Worm (Caenorhabditis elegans) whole organism, L3 larva: ENCODE measurements around the gene B0244.9.

Experiments used
- R02D3.7 ChIP-seq: fragments of 150-350 bp; optimal IDR thresholded peaks from 2 replicates; lab custom pipeline; 2014; ENCODE audit warnings: missing biosample characterization, missing genetic modification characterization
- ZK546.5 ChIP-seq: sonication (generic microtip); optimal IDR thresholded peaks from 2 replicates; lab custom pipeline; 2017; ENCODE audit warnings: missing biosample characterization, missing genetic modification characterization
- aly-2 ChIP-seq: fragments of 150-350 bp; optimal IDR thresholded peaks from 2 replicates; lab custom pipeline; 2014; ENCODE audit warnings: missing biosample characterization, missing genetic modification characterization
- ama-1 ChIP-seq: fragments of 150-350 bp; optimal IDR thresholded peaks from 2 replicates; lab custom pipeline; 2018
- ceh-16 ChIP-seq: sonication (generic microtip); optimal IDR thresholded peaks from 2 replicates; lab custom pipeline; 2017; ENCODE audit warnings: missing biosample characterization, missing genetic modification characterization
- ceh-28 ChIP-seq: fragments of 150-350 bp; optimal IDR thresholded peaks from 2 replicates; lab custom pipeline; 2014; ENCODE audit warnings: missing biosample characterization, missing genetic modification reagents, missing genetic modification characterization
- ceh-82 ChIP-seq: fragments of 150-350 bp; optimal IDR thresholded peaks from 2 replicates; lab custom pipeline; 2014; ENCODE audit warnings: missing biosample characterization, missing genetic modification characterization
- ceh-9 ChIP-seq: sonication (generic microtip); optimal IDR thresholded peaks from 2 replicates; lab custom pipeline; 2018; ENCODE audit warnings: missing biosample characterization, missing genetic modification characterization
- daf-12 ChIP-seq: fragments of 150-350 bp; optimal IDR thresholded peaks from 2 replicates; lab custom pipeline; 2014; ENCODE audit warnings: missing biosample characterization, missing genetic modification reagents, missing genetic modification characterization
- egl-27 ChIP-seq: sonication (generic microtip); optimal IDR thresholded peaks from 4 replicates; lab custom pipeline; 2017; ENCODE audit warnings: missing biosample characterization, missing genetic modification reagents, missing genetic modification characterization
- egl-5 ChIP-seq: fragments of 150-350 bp; optimal IDR thresholded peaks from 2 replicates; lab custom pipeline; 2017; ENCODE audit warnings: missing biosample characterization, missing genetic modification reagents, missing genetic modification characterization, inconsistent platforms
- elt-1 ChIP-seq: fragments of 150-350 bp; optimal IDR thresholded peaks from 2 replicates; lab custom pipeline; 2014; ENCODE audit warnings: missing biosample characterization, missing genetic modification characterization
- elt-2 ChIP-seq: sonication (generic microtip); optimal IDR thresholded peaks from 2 replicates; lab custom pipeline; 2016; ENCODE audit warnings: missing genetic modification reagents, mild to moderate bottlenecking, missing genetic modification characterization, missing compliant biosample characterization
- elt-3 ChIP-seq, 3 experiments: fragments of 150-350 bp in 1 of 3; sonication (generic microtip) in 2 of 3; optimal IDR thresholded peaks; 2 replicates in 2 of 3; 4 replicates in 1 of 3; lab custom pipeline; 2014 to 2017; ENCODE audit warnings: missing biosample characterization in 3 of 3, missing genetic modification characterization in 3 of 3
- eor-1 ChIP-seq, 2 experiments: fragments of 150-350 bp; optimal IDR thresholded peaks; 2 replicates each; lab custom pipeline; 2014 to 2018; ENCODE audit warnings: missing biosample characterization in 2 of 2, missing genetic modification characterization in 2 of 2
- fkh-10 ChIP-seq: sonication (generic microtip); optimal IDR thresholded peaks from 2 replicates; lab custom pipeline; 2017; ENCODE audit warnings: missing biosample characterization, missing genetic modification reagents, missing genetic modification characterization
- fkh-2 ChIP-seq: fragments of 150-350 bp; optimal IDR thresholded peaks from 2 replicates; lab custom pipeline; 2014; ENCODE audit warnings: missing biosample characterization, missing genetic modification reagents, missing genetic modification characterization
- fos-1 ChIP-seq: fragments of 150-350 bp; optimal IDR thresholded peaks from 2 replicates; lab custom pipeline; 2014; ENCODE audit warnings: missing biosample characterization, missing genetic modification characterization
- hmg-11 ChIP-seq: sonication (generic microtip); optimal IDR thresholded peaks from 2 replicates; lab custom pipeline; 2016; ENCODE audit warnings: missing genetic modification characterization, missing compliant biosample characterization
- jun-1 ChIP-seq: fragments of 150-350 bp; optimal IDR thresholded peaks from 2 replicates; lab custom pipeline; 2014; ENCODE audit warnings: missing biosample characterization, missing genetic modification reagents, missing genetic modification characterization
- lin-15B ChIP-seq: fragments of 150-350 bp; optimal IDR thresholded peaks from 2 replicates; lab custom pipeline; 2014; ENCODE audit warnings: missing biosample characterization, missing genetic modification characterization
- lin-39 ChIP-seq: fragments of 150-350 bp; optimal IDR thresholded peaks from 2 replicates; lab custom pipeline; 2018; ENCODE audit warnings: missing biosample characterization, missing genetic modification reagents, missing genetic modification characterization
- lsy-12 ChIP-seq: sonication (generic microtip); optimal IDR thresholded peaks from 2 replicates; lab custom pipeline; 2016; ENCODE audit warnings: mild to moderate bottlenecking, missing genetic modification characterization, missing compliant biosample characterization
- mdl-1 ChIP-seq: fragments of 150-350 bp; optimal IDR thresholded peaks from 2 replicates; lab custom pipeline; 2014; ENCODE audit warnings: missing biosample characterization, missing genetic modification characterization
- mml-1 ChIP-seq: fragments of 150-350 bp; sonication (generic microtip); optimal IDR thresholded peaks from 3 replicates; lab custom pipeline; 2014; ENCODE audit warnings: missing biosample characterization, missing genetic modification characterization
- nfya-1 ChIP-seq: sonication (generic microtip); optimal IDR thresholded peaks from 2 replicates; lab custom pipeline; 2017; ENCODE audit warnings: missing genetic modification characterization, mild to moderate bottlenecking, missing compliant biosample characterization, antibody characterized with exemption, moderate library complexity; ENCODE audit not compliant: insufficient read depth
- nhr-11 ChIP-seq: fragments of 150-350 bp; optimal IDR thresholded peaks from 2 replicates; lab custom pipeline; 2014; ENCODE audit warnings: missing biosample characterization, missing genetic modification characterization
- nhr-12 ChIP-seq: fragments of 150-350 bp; optimal IDR thresholded peaks from 2 replicates; lab custom pipeline; 2014; ENCODE audit warnings: missing biosample characterization, missing genetic modification characterization
- nhr-23 ChIP-seq: fragments of 150-350 bp; optimal IDR thresholded peaks from 2 replicates; lab custom pipeline; 2014; ENCODE audit warnings: missing biosample characterization, missing genetic modification reagents, missing genetic modification characterization
- nhr-237 ChIP-seq: fragments of 150-350 bp; optimal IDR thresholded peaks from 2 replicates; lab custom pipeline; 2014; ENCODE audit warnings: missing biosample characterization, missing genetic modification characterization
- nhr-25 ChIP-seq: sonication (generic microtip); optimal IDR thresholded peaks from 2 replicates; lab custom pipeline; 2017; ENCODE audit warnings: missing biosample characterization, missing genetic modification characterization
- nhr-28 ChIP-seq: fragments of 150-350 bp; optimal IDR thresholded peaks from 2 replicates; lab custom pipeline; 2014; ENCODE audit warnings: missing biosample characterization, missing genetic modification characterization
- nhr-43 ChIP-seq: sonication (generic microtip); optimal IDR thresholded peaks from 2 replicates; lab custom pipeline; 2016; ENCODE audit warnings: mild to moderate bottlenecking, missing genetic modification characterization, missing compliant biosample characterization; ENCODE audit not compliant: poor library complexity, severe bottlenecking
- nhr-67 ChIP-seq: fragments of 150-350 bp; optimal IDR thresholded peaks from 2 replicates; lab custom pipeline; 2014; ENCODE audit warnings: missing biosample characterization, missing genetic modification characterization
- nhr-76 ChIP-seq: fragments of 150-350 bp; sonication (generic microtip); optimal IDR thresholded peaks from 5 replicates; lab custom pipeline; 2014; ENCODE audit warnings: missing biosample characterization, missing genetic modification characterization
- nhr-77 ChIP-seq: fragments of 150-350 bp; optimal IDR thresholded peaks from 2 replicates; lab custom pipeline; 2014; ENCODE audit warnings: missing biosample characterization, missing genetic modification characterization
- pha-4 ChIP-seq: fragments of 150-350 bp; optimal IDR thresholded peaks from 2 replicates; lab custom pipeline; 2014; ENCODE audit warnings: missing biosample characterization, missing genetic modification reagents, missing genetic modification characterization
- pqm-1 ChIP-seq: fragments of 150-350 bp; optimal IDR thresholded peaks from 2 replicates; lab custom pipeline; 2017; ENCODE audit warnings: missing biosample characterization, missing genetic modification characterization, inconsistent platforms
- skn-1 ChIP-seq: fragments of 150-350 bp; optimal IDR thresholded peaks from 2 replicates; lab custom pipeline; 2014; ENCODE audit warnings: missing biosample characterization, missing genetic modification characterization
- snpc-4 ChIP-seq: fragments of 150-350 bp; optimal IDR thresholded peaks from 2 replicates; lab custom pipeline; 2014; ENCODE audit warnings: missing biosample characterization, missing genetic modification characterization
- tbx-2 ChIP-seq: sonication (generic microtip); optimal IDR thresholded peaks from 2 replicates; lab custom pipeline; 2016; ENCODE audit warnings: mild to moderate bottlenecking, missing genetic modification characterization, missing compliant biosample characterization
- unc-39 ChIP-seq: sonication (generic microtip); optimal IDR thresholded peaks from 4 replicates; lab custom pipeline; 2017; ENCODE audit warnings: missing biosample characterization, missing genetic modification characterization
- unc-62 ChIP-seq: fragments of 150-350 bp; sonication (generic microtip); optimal IDR thresholded peaks from 4 replicates; lab custom pipeline; 2014; ENCODE audit warnings: missing biosample characterization, missing genetic modification reagents, missing genetic modification characterization
- zag-1 ChIP-seq: fragments of 150-350 bp; optimal IDR thresholded peaks from 2 replicates; lab custom pipeline; 2014; ENCODE audit warnings: missing biosample characterization, missing genetic modification characterization
- ztf-11 ChIP-seq: fragments of 150-350 bp; optimal IDR thresholded peaks from 2 replicates; lab custom pipeline; 2014; ENCODE audit warnings: missing biosample characterization, missing genetic modification characterization
- ztf-4 ChIP-seq: fragments of 150-350 bp; optimal IDR thresholded peaks from 2 replicates; lab custom pipeline; 2014; ENCODE audit warnings: missing biosample characterization, missing genetic modification characterization

The B0244.9 gene

ce11 chrIII:5709224-5709623 is 21.6 kb downstream of the B0244.9 start, which contains the start of gene hpo-28:
hpo-28 (minus strand) TSS chrIII:5709324.
- TF ChIP-seq lin-15B (tag; lab: Kevin White, UChicago), result no peak
- peak; percentile 28 for TF ChIP-seq elt-2 (tag; lab: Kevin White, UChicago)

ce11 chrIII:5708024-5708423 is 22.8 kb downstream of the B0244.9 start:
- TF ChIP-seq unc-39 (tag; lab: Kevin White, UChicago) (no peak), ceh-16 (tag; lab: Kevin White, UChicago) (no peak), eor-1 (tag; optimal IDR thresholded peaks at IDR 0.05; lab: Kevin White, UChicago) (no peak), zag-1 (no peak), skn-1 (no peak), lin-39 (tag; lab: Kevin White, UChicago) (peak; percentile 69), nhr-77 (tag; lab: Kevin White, UChicago) (no peak)

- no peak for TF ChIP-seq ceh-9 (tag; lab: Kevin White, UChicago)
- no peak for TF ChIP-seq ceh-28 (tag; lab: Kevin White, UChicago)
- no peak for TF ChIP-seq nhr-25 (tag; lab: Kevin White, UChicago)
- no peak for TF ChIP-seq fkh-10
- no peak for TF ChIP-seq nhr-77 (tag; lab: Kevin White, UChicago)
- TF ChIP-seq nhr-76 (tag; lab: Kevin White, UChicago), result no peak
- TF ChIP-seq ama-1, result peak; percentile 19
- TF ChIP-seq, all 47 proteins: peak for 1
Observed at ce11 chrIII:5707546-5707945, 23.3 kb downstream of the B0244.9 start.

ce11 chrIII:5706077-5706627 is 24.7 kb downstream of the B0244.9 start, which contains the start of gene rpl-23:
rpl-23 (minus strand) TSS chrIII:5706127.
- TF ChIP-seq ama-1, result peak; percentile 36
- TF ChIP-seq ceh-16 (tag; lab: Kevin White, UChicago), result peak; percentile 65
- peak; percentile 97 for TF ChIP-seq egl-5 (tag; lab: Kevin White, UChicago)
- peak; percentile 96 for TF ChIP-seq nfya-1 (tag; lab: Kevin White, UChicago)
- peak; percentile 85 for TF ChIP-seq skn-1
- TF ChIP-seq fkh-2, result no peak
- peak; percentile 91 for TF ChIP-seq pqm-1
- TF ChIP-seq ceh-9 (tag; lab: Kevin White, UChicago), result no peak
- peak; percentile 58 for TF ChIP-seq nhr-43 (tag; lab: Kevin White, UChicago)
- TF ChIP-seq lin-39 (tag; lab: Kevin White, UChicago), result peak; percentile 98
- peak; percentile 80 for TF ChIP-seq nhr-11 (tag; lab: Kevin White, UChicago)
- no peak for TF ChIP-seq unc-62 (GFP tag; lab: Kevin White, UChicago)
- peak; percentile 99 for TF ChIP-seq pha-4 (tag; lab: Kevin White, UChicago)
- TF ChIP-seq daf-12 (tag; lab: Kevin White, UChicago), result no peak
- peak; percentile 73 for TF ChIP-seq jun-1 (tag; lab: Kevin White, UChicago)
- TF ChIP-seq nhr-23 (tag; lab: Kevin White, UChicago), result peak; percentile 99
- TF ChIP-seq nhr-25 (tag; lab: Kevin White, UChicago), result peak; percentile 97
- peak; percentile 48 for TF ChIP-seq elt-1 (tag; lab: Kevin White, UChicago)
- no peak for TF ChIP-seq nhr-76 (tag; lab: Kevin White, UChicago)
- TF ChIP-seq nhr-77 (tag; lab: Kevin White, UChicago), result peak; percentile 32
- TF ChIP-seq fos-1 (tag; lab: Kevin White, UChicago), result peak; percentile 48
- TF ChIP-seq hmg-11 (tag; lab: Kevin White, UChicago), result peak; percentile 77
- no peak for TF ChIP-seq ztf-4
- no peak for TF ChIP-seq nhr-237 (tag; lab: Kevin White, UChicago)
- TF ChIP-seq unc-39 (tag; lab: Kevin White, UChicago), result no peak
- TF ChIP-seq nhr-12 (tag; lab: Kevin White, UChicago), result no peak
- peak; percentile 7 for TF ChIP-seq zag-1
- peak; percentile 70 for TF ChIP-seq lsy-12 (tag; lab: Kevin White, UChicago)
- no peak for TF ChIP-seq nhr-28
- TF ChIP-seq ceh-82 (tag; lab: Kevin White, UChicago), result peak; percentile 56
- TF ChIP-seq egl-27, result peak; percentile 23
- peak; percentile 99 for TF ChIP-seq R02D3.7 (tag; lab: Kevin White, UChicago)
- no peak for TF ChIP-seq aly-2 (tag; lab: Kevin White, UChicago)
- TF ChIP-seq ceh-28 (tag; lab: Kevin White, UChicago), result peak; percentile 96
- no peak for TF ChIP-seq elt-3 (tag; optimal IDR thresholded peaks at IDR 0.05; lab: Kevin White, UChicago)
- TF ChIP-seq mml-1 (tag; lab: Kevin White, UChicago), result no peak
- TF ChIP-seq nhr-67 (tag; lab: Kevin White, UChicago), result no peak
- peak; percentile 81 for TF ChIP-seq fkh-10
- peak; percentile 93 for TF ChIP-seq lin-15B (tag; lab: Kevin White, UChicago)
- peak; percentile 3 for TF ChIP-seq ZK546.5 (tag; lab: Kevin White, UChicago)
- TF ChIP-seq ztf-11 (tag; lab: Kevin White, UChicago), result no peak
- TF ChIP-seq snpc-4 (tag; lab: Kevin White, UChicago), result peak; percentile 84
- TF ChIP-seq tbx-2 (tag; lab: Kevin White, UChicago), result peak; percentile 17
- TF ChIP-seq mdl-1 (tag; lab: Kevin White, UChicago), result no peak
